Fruit fly (Drosophila melanogaster): ENCODE data around the gene Cyp4d21.

The Cyp4d21 gene

dm6 chr2L:7581624-7582023 lies 23.8 kb upstream of the Cyp4d21 start, which contains the start of gene Spn28B:
TSS of gene Spn28B (plus strand) at chr2L:7581924.
- TF ChIP-seq CG17801 (GFP tag; optimal IDR thresholded peaks at IDR 0.05; ENCODE audit: partially characterized antibody): no peak

- no peak for TF ChIP-seq CG17801 (GFP tag; optimal IDR thresholded peaks at IDR 0.05; ENCODE audit: partially characterized antibody)
Measured at dm6 chr2L:7587106-7587505, 18.3 kb upstream of the Cyp4d21 start.

DNA sequence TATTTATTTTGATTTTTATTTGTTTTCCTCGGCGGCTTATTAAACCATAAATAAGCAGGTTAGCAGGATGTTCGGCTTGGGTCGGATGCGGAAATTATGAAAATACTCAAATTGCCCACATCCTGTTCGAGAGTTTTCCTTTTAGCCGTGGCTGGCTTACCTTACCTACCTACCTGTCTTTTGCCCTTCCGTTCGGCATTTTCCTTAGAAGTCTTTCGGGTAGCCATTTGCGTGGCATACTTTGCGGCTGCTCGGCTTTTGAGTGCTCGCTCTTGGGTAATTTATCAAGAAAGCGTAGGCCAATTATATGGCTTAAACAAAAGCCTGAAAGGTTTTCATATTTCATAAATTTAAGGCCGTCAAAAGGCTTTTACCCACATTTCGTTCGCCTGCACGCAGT lies 12.5 kb upstream of the Cyp4d21 start:
- TF ChIP-seq CG17801 (GFP tag; optimal IDR thresholded peaks at IDR 0.05; ENCODE audit: partially characterized antibody): no peak

DNA sequence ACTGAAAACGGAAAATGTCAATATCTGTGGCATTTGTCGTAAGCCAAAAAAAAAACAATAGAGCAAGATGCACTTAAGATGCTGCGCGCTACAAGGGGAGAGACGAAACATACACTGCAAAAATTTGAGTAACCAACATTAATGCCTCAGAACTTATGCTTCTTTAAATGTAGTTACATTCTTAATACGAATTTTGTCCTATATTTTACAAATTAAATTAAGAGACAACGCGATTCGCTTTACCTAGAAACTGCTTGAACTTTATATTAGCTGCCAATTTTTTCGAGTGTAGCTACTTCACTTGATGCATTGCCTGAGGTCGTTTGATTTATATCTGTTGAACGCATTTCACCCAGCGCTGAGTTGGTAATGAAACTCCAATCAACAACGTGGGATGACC lies 8.5 kb upstream of the Cyp4d21 start:
- TF ChIP-seq CG17801 (GFP tag; optimal IDR thresholded peaks at IDR 0.05; ENCODE audit: partially characterized antibody): no peak

DNA sequence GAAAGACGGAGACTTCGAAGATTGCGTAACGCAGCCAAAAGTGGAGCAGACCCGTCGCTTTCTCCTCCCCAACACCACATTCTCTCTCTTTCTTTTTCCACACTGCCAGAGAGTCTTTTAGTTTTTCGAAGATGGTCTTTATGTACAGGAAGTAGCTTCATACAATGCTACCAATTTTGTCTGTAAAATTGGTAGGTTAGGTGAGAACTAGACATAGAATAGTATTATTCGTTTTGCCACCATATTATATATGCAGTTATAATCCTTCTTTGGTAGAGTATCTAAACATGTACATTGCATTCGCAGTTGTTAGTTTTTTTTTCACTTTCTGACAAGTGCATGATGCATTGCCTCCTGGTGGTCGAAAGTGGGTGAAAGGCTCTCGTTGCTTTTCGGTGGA lies 8.0 kb upstream of the Cyp4d21 start:
- no peak for TF ChIP-seq CG17801 (GFP tag; optimal IDR thresholded peaks at IDR 0.05; ENCODE audit: partially characterized antibody)

DNA sequence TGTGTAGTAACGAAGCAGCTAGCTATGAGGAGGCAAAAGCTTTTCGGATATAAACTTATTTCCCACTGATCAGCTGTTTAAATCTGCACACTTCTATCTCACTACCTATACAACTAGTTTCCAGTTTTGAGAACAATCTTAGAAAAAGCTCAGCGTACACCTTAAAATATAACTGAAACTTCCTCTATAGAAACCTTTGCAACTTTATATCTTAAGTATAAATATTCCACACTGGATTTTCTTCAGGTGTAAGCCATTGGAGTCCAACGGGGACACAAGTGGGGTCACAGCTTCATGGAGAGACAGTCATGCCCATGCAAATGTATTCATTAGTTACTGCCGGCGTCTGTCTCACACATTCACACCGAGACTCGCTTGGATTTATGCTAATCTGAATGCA lies 7.1 kb upstream of the Cyp4d21 start:
- TF ChIP-seq CG17801 (GFP tag; optimal IDR thresholded peaks at IDR 0.05; ENCODE audit: partially characterized antibody): no peak

dm6 chr2L:7598697-7599096 lies 6.7 kb upstream of the Cyp4d21 start:
- TF ChIP-seq CG17801 (GFP tag; optimal IDR thresholded peaks at IDR 0.05; ENCODE audit: partially characterized antibody): no peak

DNA sequence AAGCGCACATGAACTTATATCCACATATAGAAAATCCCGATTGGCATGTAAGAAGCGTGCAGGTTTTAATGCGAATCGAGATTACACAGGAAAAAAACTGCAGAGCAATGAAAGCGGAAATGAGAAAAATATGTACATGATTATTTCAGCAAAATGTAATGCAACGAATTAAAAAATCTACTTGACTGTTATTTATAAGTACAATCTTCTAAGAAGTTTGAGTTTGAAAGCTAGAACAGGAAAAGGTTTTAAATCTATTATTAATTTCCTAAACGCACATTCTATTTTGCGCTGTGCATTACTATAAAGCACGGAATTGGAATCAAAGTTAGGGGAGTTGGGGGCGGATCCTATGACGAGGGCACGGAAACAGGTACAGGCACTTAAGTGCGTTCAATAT lies 3.5 kb upstream of the Cyp4d21 start:
- no peak for TF ChIP-seq CG17801 (GFP tag; optimal IDR thresholded peaks at IDR 0.05; ENCODE audit: partially characterized antibody)

- TF ChIP-seq CG17801 (GFP tag; optimal IDR thresholded peaks at IDR 0.05; ENCODE audit: partially characterized antibody): no peak
Measured at dm6 chr2L:7608083-7608482, 2.7 kb downstream of the Cyp4d21 start, which contains the start of gene CG6739. TSS of gene CG6739 (plus strand) at chr2L:7608389.

dm6 chr2L:7611580-7611979 lies 6.2 kb downstream of the Cyp4d21 start:
- TF ChIP-seq CG17801 (GFP tag; optimal IDR thresholded peaks at IDR 0.05; ENCODE audit: partially characterized antibody): no peak

DNA sequence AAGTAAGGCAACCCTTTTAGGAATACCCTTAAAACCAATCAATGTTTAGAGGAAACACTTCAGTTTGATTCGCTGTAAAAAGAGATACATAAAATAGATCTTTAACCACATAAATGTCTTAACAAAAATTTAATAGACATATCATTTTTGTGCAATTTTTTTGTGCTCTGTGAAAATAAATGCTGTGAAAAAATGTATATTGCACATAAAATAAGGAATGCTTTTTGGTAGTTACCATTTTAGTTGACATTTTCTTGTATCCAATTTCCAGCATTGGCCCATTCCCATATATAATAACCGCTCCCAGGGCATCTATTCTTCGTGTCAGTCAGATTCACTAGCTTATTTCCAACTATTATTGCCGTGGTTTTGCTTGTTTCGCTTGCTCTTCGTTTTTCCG lies 6.8 kb downstream of the Cyp4d21 start:
- TF ChIP-seq CG17801 (GFP tag; optimal IDR thresholded peaks at IDR 0.05; ENCODE audit: partially characterized antibody): no peak

- TF ChIP-seq CG17801 (GFP tag; optimal IDR thresholded peaks at IDR 0.05; ENCODE audit: partially characterized antibody): no peak
Measured at dm6 chr2L:7616830-7617229, 11.4 kb downstream of the Cyp4d21 start.

- TF ChIP-seq CG17801 (GFP tag; optimal IDR thresholded peaks at IDR 0.05; ENCODE audit: partially characterized antibody): no peak
Measured at dm6 chr2L:7618563-7618962, 13.2 kb downstream of the Cyp4d21 start.

DNA sequence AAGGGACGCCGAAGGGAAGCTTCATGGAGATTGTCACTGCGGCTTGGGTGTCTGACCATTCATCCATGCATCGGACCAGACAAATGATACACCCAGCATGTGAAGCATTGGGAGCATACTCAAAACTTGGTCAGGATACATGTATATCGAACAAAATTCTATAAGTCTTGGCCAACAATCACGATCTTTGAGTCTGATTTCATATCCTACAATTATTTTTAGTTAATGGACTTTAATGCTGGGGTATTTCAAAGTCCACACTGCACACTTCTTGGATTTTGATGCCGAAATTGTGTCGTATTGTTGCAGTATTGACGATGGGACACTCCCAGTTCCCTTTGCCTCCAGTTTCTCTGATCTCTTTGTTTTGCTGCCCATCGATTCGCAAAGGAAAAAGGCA lies 13.8 kb downstream of the Cyp4d21 start:
- TF ChIP-seq CG17801 (GFP tag; optimal IDR thresholded peaks at IDR 0.05; ENCODE audit: partially characterized antibody): no peak

DNA sequence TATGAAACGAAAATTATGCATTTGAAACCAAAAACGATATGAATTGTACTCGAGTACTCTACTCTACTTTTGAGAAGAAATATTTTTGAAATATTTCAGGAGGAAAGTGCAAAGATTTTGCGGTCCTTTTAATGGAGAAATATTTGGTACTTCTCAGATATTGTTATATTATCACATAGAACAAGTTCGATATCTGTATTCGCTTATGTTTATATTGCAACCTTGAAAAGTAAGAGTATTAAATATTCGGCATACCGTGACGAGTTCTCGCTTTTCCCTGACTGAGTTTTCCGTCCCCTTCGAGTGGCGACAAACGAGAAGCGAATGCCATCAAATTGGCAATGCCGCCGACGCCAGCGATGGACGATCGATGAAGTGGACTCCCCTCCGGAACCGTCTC lies 16.3 kb downstream of the Cyp4d21 start:
- TF ChIP-seq CG17801 (GFP tag; optimal IDR thresholded peaks at IDR 0.05; ENCODE audit: partially characterized antibody): no peak

dm6 chr2L:7624096-7624843 lies 18.9 kb downstream of the Cyp4d21 start:
- no peak for TF ChIP-seq CG17801 (GFP tag; optimal IDR thresholded peaks at IDR 0.05; ENCODE audit: partially characterized antibody)

dm6 chr2L:7627474-7627873 lies 22.1 kb downstream of the Cyp4d21 start:
- TF ChIP-seq CG17801 (GFP tag; optimal IDR thresholded peaks at IDR 0.05; ENCODE audit: partially characterized antibody): no peak
